Worm (Caenorhabditis elegans) whole organism, mixed stage, embryonic: ENCODE data around the gene C18E9.8.

Experiments used
- M03D4.4 ChIP-seq: sonication (generic microtip); optimal IDR thresholded peaks from 2 replicates; lab custom pipeline; 2017; ENCODE audit warnings: mild to moderate bottlenecking, missing genetic modification characterization, missing compliant biosample characterization
- blmp-1 ChIP-seq: fragments of 150-350 bp; optimal IDR thresholded peaks from 2 replicates; lab custom pipeline; 2014; ENCODE audit warnings: missing biosample characterization, missing genetic modification characterization
- lin-13 ChIP-seq: fragments of 150-350 bp; optimal IDR thresholded peaks from 2 replicates; lab custom pipeline; 2014; ENCODE audit warnings: missing biosample characterization, missing genetic modification characterization
- lsy-2 ChIP-seq: fragments of 150-350 bp; optimal IDR thresholded peaks from 2 replicates; lab custom pipeline; 2014; ENCODE audit warnings: missing biosample characterization, missing genetic modification characterization
- mep-1 ChIP-seq: fragments of 150-350 bp; optimal IDR thresholded peaks from 2 replicates; lab custom pipeline; 2017; ENCODE audit warnings: missing biosample characterization, missing genetic modification reagents, missing genetic modification characterization, inconsistent platforms
- pha-4 ChIP-seq: fragments of 150-350 bp; optimal IDR thresholded peaks from 2 replicates; lab custom pipeline; 2018; ENCODE audit warnings: missing biosample characterization, missing genetic modification reagents, missing genetic modification characterization
- snpc-4 ChIP-seq: fragments of 150-350 bp; optimal IDR thresholded peaks from 2 replicates; lab custom pipeline; 2014; ENCODE audit warnings: missing biosample characterization, missing genetic modification characterization
- unc-39 ChIP-seq: fragments of 150-350 bp; optimal IDR thresholded peaks from 2 replicates; lab custom pipeline; 2014; ENCODE audit warnings: missing biosample characterization, missing genetic modification characterization
- unc-62 ChIP-seq: fragments of 150-350 bp; optimal IDR thresholded peaks from 2 replicates; lab custom pipeline; 2014; ENCODE audit warnings: missing biosample characterization, missing genetic modification reagents, missing genetic modification characterization

ce11 chrII:8951270-8951669, 36.6 kb downstream of the C18E9.8 start:
- TF ChIP-seq unc-62 (GFP tag; lab: Kevin White, UChicago) (no peak), mep-1 (tag; lab: Kevin White, UChicago) (no peak), M03D4.4 (no peak), lin-13 (tag; lab: Kevin White, UChicago) (no peak), snpc-4 (tag; lab: Kevin White, UChicago) (no peak), blmp-1 (tag; lab: Kevin White, UChicago) (no peak), pha-4 (no peak), unc-39 (tag; lab: Kevin White, UChicago) (no peak), lsy-2 (no peak)
